Worm (Caenorhabditis elegans) whole organism, late embryonic: ENCODE measurements around the gene Y46D2A.3.

ENCODE experiments used
- C38D4.7 ChIP-seq: fragments of 200-800 bp; sonication (Bioruptor generic); optimal IDR thresholded peaks from 2 replicates; lab custom pipeline; 2018; ENCODE audit warnings: mild to moderate bottlenecking, missing genetic modification characterization, moderate library complexity, missing compliant biosample characterization
- K02D7.2 ChIP-seq: sonication (generic microtip); optimal IDR thresholded peaks from 2 replicates; lab custom pipeline; 2017; ENCODE audit warnings: mild to moderate bottlenecking, missing genetic modification characterization, missing compliant biosample characterization
- T23F11.4 ChIP-seq: fragments of 200-800 bp; sonication (Bioruptor generic); optimal IDR thresholded peaks from 2 replicates; lab custom pipeline; 2018; ENCODE audit warnings: mild to moderate bottlenecking, missing genetic modification characterization, missing compliant biosample characterization
- ahr-1 ChIP-seq: sonication (generic microtip); optimal IDR thresholded peaks from 2 replicates; lab custom pipeline; 2016; ENCODE audit warnings: missing genetic modification characterization, missing compliant biosample characterization
- ceh-18 ChIP-seq: sonication (generic microtip); optimal IDR thresholded peaks from 2 replicates; lab custom pipeline; 2016; ENCODE audit warnings: missing genetic modification characterization, missing compliant biosample characterization
- ceh-19 ChIP-seq: fragments of 200-800 bp; sonication (Bioruptor generic); optimal IDR thresholded peaks from 2 replicates; lab custom pipeline; 2018; ENCODE audit warnings: mild to moderate bottlenecking, missing genetic modification characterization, missing compliant biosample characterization
- ceh-24 ChIP-seq: sonication (generic microtip); optimal IDR thresholded peaks from 2 replicates; lab custom pipeline; 2016; ENCODE audit warnings: mild to moderate bottlenecking, missing genetic modification characterization, missing compliant biosample characterization
- ceh-30 ChIP-seq: fragments of 150-350 bp; optimal IDR thresholded peaks from 2 replicates; lab custom pipeline; 2014; ENCODE audit warnings: missing biosample characterization, missing genetic modification characterization
- ceh-45 ChIP-seq: fragments of 200-800 bp; sonication (Bioruptor generic); IDR thresholded peaks from 2 replicates; pipeline ENCODE4 v1.3.6; 2022; ENCODE audit warnings: missing genetic modification reagents, missing genetic modification characterization, missing compliant biosample characterization
- ceh-48 ChIP-seq: sonication (generic microtip); optimal IDR thresholded peaks from 2 replicates; lab custom pipeline; 2016; ENCODE audit warnings: missing genetic modification characterization, inconsistent platforms, missing compliant biosample characterization
- ceh-6 ChIP-seq: fragments of 200-800 bp; sonication (Bioruptor generic); optimal IDR thresholded peaks from 2 replicates; lab custom pipeline; 2018; ENCODE audit warnings: mild to moderate bottlenecking, missing genetic modification characterization, missing compliant biosample characterization
- ceh-9 ChIP-seq: sonication (generic microtip); optimal IDR thresholded peaks from 2 replicates; lab custom pipeline; 2016; ENCODE audit warnings: mild to moderate bottlenecking, missing genetic modification characterization, inconsistent platforms, missing compliant biosample characterization
- ets-4 ChIP-seq: sonication (generic microtip); optimal IDR thresholded peaks from 2 replicates; lab custom pipeline; 2016; ENCODE audit warnings: missing genetic modification characterization, missing compliant biosample characterization
- fax-1 ChIP-seq: sonication (generic microtip); optimal IDR thresholded peaks from 2 replicates; lab custom pipeline; 2016; ENCODE audit warnings: missing genotype, missing genetic modification characterization, missing compliant biosample characterization
- fkh-10 ChIP-seq: fragments of 150-350 bp; optimal IDR thresholded peaks from 2 replicates; lab custom pipeline; 2014; ENCODE audit warnings: missing biosample characterization, missing genetic modification reagents, missing genetic modification characterization
- fkh-6 ChIP-seq: sonication (generic microtip); optimal IDR thresholded peaks from 2 replicates; lab custom pipeline; 2016; ENCODE audit warnings: missing genetic modification characterization, missing compliant biosample characterization
- gmeb-2 ChIP-seq: sonication (generic microtip); optimal IDR thresholded peaks from 2 replicates; lab custom pipeline; 2016; ENCODE audit warnings: missing genetic modification characterization, inconsistent platforms, missing compliant biosample characterization
- hlh-30 ChIP-seq: sonication (generic microtip); optimal IDR thresholded peaks from 2 replicates; lab custom pipeline; 2017; ENCODE audit warnings: antibody characterized with exemption, missing genetic modification characterization, missing compliant biosample characterization; ENCODE audit not compliant: insufficient read depth
- hlh-6 ChIP-seq: sonication (generic microtip); optimal IDR thresholded peaks from 2 replicates; lab custom pipeline; 2016; ENCODE audit warnings: missing genotype, missing genetic modification characterization, missing compliant biosample characterization
- nhr-232 ChIP-seq: sonication (generic microtip); optimal IDR thresholded peaks from 2 replicates; lab custom pipeline; 2016; ENCODE audit warnings: missing genetic modification characterization, missing compliant biosample characterization
- npax-4 ChIP-seq: sonication (generic microtip); optimal IDR thresholded peaks from 2 replicates; lab custom pipeline; 2016; ENCODE audit warnings: missing genetic modification characterization, missing compliant biosample characterization
- pag-3 ChIP-seq: sonication (generic microtip); optimal IDR thresholded peaks from 2 replicates; lab custom pipeline; 2016; ENCODE audit warnings: missing compliant biosample characterization, missing genetic modification characterization, borderline replicate concordance
- pax-1 ChIP-seq: fragments of 150-350 bp; optimal IDR thresholded peaks from 2 replicates; lab custom pipeline; 2014; ENCODE audit warnings: missing biosample characterization, missing genetic modification characterization
- pha-2 ChIP-seq: sonication (generic microtip); optimal IDR thresholded peaks from 2 replicates; lab custom pipeline; 2017; ENCODE audit warnings: mild to moderate bottlenecking, missing genetic modification characterization, missing compliant biosample characterization
- pha-4 ChIP-seq: fragments of 150-350 bp; optimal IDR thresholded peaks from 2 replicates; lab custom pipeline; 2018; ENCODE audit warnings: missing biosample characterization, missing genetic modification reagents, missing genetic modification characterization
- pqm-1 ChIP-seq: sonication (generic microtip); optimal IDR thresholded peaks from 2 replicates; lab custom pipeline; 2016; ENCODE audit warnings: missing genetic modification characterization, missing compliant biosample characterization
- pros-1 ChIP-seq: fragments of 150-350 bp; optimal IDR thresholded peaks from 2 replicates; lab custom pipeline; 2014; ENCODE audit warnings: missing biosample characterization, missing genetic modification reagents, missing genetic modification characterization
- sdc-2 ChIP-seq: sonication (generic microtip); optimal IDR thresholded peaks from 2 replicates; lab custom pipeline; 2016; ENCODE audit warnings: missing genotype, missing genetic modification characterization, missing compliant biosample characterization
- sox-4 ChIP-seq: sonication (generic microtip); optimal IDR thresholded peaks from 2 replicates; lab custom pipeline; 2017; ENCODE audit warnings: mild to moderate bottlenecking, missing genetic modification characterization, inconsistent platforms, missing compliant biosample characterization
- syd-9 ChIP-seq: sonication (generic microtip); optimal IDR thresholded peaks from 2 replicates; lab custom pipeline; 2016; ENCODE audit warnings: mild to moderate bottlenecking, missing genetic modification characterization, moderate library complexity, missing compliant biosample characterization
- tbx-7 ChIP-seq: sonication (generic microtip); optimal IDR thresholded peaks from 2 replicates; lab custom pipeline; 2016; ENCODE audit warnings: missing genotype, missing genetic modification characterization, missing compliant biosample characterization
- unc-42 ChIP-seq: sonication (generic microtip); optimal IDR thresholded peaks from 2 replicates; lab custom pipeline; 2016; ENCODE audit warnings: missing genotype, missing genetic modification characterization, missing compliant biosample characterization
- unc-86 ChIP-seq: sonication (generic microtip); optimal IDR thresholded peaks from 2 replicates; lab custom pipeline; 2016; ENCODE audit warnings: missing genetic modification characterization, missing compliant biosample characterization
- zip-5 ChIP-seq: sonication (generic microtip); optimal IDR thresholded peaks from 2 replicates; lab custom pipeline; 2016; ENCODE audit warnings: missing genetic modification characterization, missing compliant biosample characterization

Gene Y46D2A.3

ce11 chrII:3327104-3327503 is at the start of gene Y46D2A.3:
Gene Y46D2A.3, minus strand, starts transcription at chrII:3327204.
- no peak for TF ChIP-seq tbx-7 (tag; lab: Kevin White, UChicago)
- TF ChIP-seq ceh-48 (tag; lab: Kevin White, UChicago): no peak
- TF ChIP-seq unc-42 (tag; lab: Kevin White, UChicago): no peak
- TF ChIP-seq npax-4 (tag; lab: Kevin White, UChicago): no peak
- TF ChIP-seq ceh-30 (tag; lab: Kevin White, UChicago): no peak
- no peak for TF ChIP-seq C38D4.7 (GFP tag; lab: Kevin White, UChicago)
- TF ChIP-seq ets-4 (tag; lab: Kevin White, UChicago): no peak
- no peak for TF ChIP-seq pax-1 (tag; lab: Kevin White, UChicago)
- TF ChIP-seq fkh-6 (tag; lab: Kevin White, UChicago): no peak
- no peak for TF ChIP-seq gmeb-2
- TF ChIP-seq sdc-2 (tag; lab: Kevin White, UChicago): no peak
- TF ChIP-seq, all 69 proteins: peak for 0

- TF ChIP-seq zip-5 (tag; lab: Kevin White, UChicago) (no peak), ceh-45 (GFP tag; lab: Robert Waterston, UW) (no peak), ceh-24 (tag; lab: Kevin White, UChicago) (no peak), nhr-232 (no peak), ceh-9 (tag; lab: Kevin White, UChicago) (no peak), ceh-30 (tag; lab: Kevin White, UChicago) (no peak), pag-3 (tag; lab: Kevin White, UChicago) (no peak), pros-1 (no peak), ceh-19 (GFP tag; lab: Kevin White, UChicago) (no peak)
Measured at ce11 chrII:3376789-3377188, 49.8 kb upstream of the Y46D2A.3 start, which contains the start of gene bath-9. Gene bath-9, plus strand, starts transcription at chrII:3377089.

- TF ChIP-seq ceh-18 (tag; lab: Kevin White, UChicago) (no peak), pha-2 (tag; lab: Kevin White, UChicago) (no peak), ahr-1 (tag; lab: Kevin White, UChicago) (no peak), hlh-30 (tag; lab: Kevin White, UChicago) (no peak), pqm-1 (no peak), hlh-6 (no peak), unc-86 (tag; lab: Kevin White, UChicago) (no peak), fax-1 (tag; lab: Kevin White, UChicago) (no peak)
- TF ChIP-seq, all 69 proteins: peak for 0
Measured at ce11 chrII:3375302-3375701, 48.3 kb upstream of the Y46D2A.3 start.

- no peak for TF ChIP-seq pag-3 (tag; lab: Kevin White, UChicago)
- no peak for TF ChIP-seq syd-9 (tag; lab: Kevin White, UChicago)
- TF ChIP-seq ceh-24 (tag; lab: Kevin White, UChicago): no peak
- TF ChIP-seq pha-4: no peak
- no peak for TF ChIP-seq ceh-9 (tag; lab: Kevin White, UChicago)
- TF ChIP-seq unc-42 (tag; lab: Kevin White, UChicago): no peak
- no peak for TF ChIP-seq gmeb-2
- TF ChIP-seq ceh-6 (GFP tag; lab: Kevin White, UChicago): no peak
- TF ChIP-seq K02D7.2: no peak
- no peak for TF ChIP-seq fkh-6 (tag; lab: Kevin White, UChicago)
- TF ChIP-seq hlh-30 (tag; lab: Kevin White, UChicago): no peak
- no peak for TF ChIP-seq T23F11.4 (GFP tag; lab: Kevin White, UChicago)
- TF ChIP-seq ceh-48 (tag; lab: Kevin White, UChicago): no peak
- TF ChIP-seq npax-4 (tag; lab: Kevin White, UChicago): no peak
- TF ChIP-seq sox-4 (tag; lab: Kevin White, UChicago): no peak
- TF ChIP-seq unc-86 (tag; lab: Kevin White, UChicago): no peak
- no peak for TF ChIP-seq pha-2 (tag; lab: Kevin White, UChicago)
- TF ChIP-seq ahr-1 (tag; lab: Kevin White, UChicago): no peak
- no peak for TF ChIP-seq fkh-10 (GFP tag; lab: Kevin White, UChicago)
Measured at ce11 chrII:3374779-3375178, 47.8 kb upstream of the Y46D2A.3 start, which contains the start of gene bath-10. Gene bath-10, plus strand, starts transcription at chrII:3375079.
